Worm (Caenorhabditis elegans) whole organism, L1 larva: Measurements from ENCODE around the gene vpat-1.
A peak's percentile ranks its signal among the peaks of the same experiment; 100 is the strongest.

Source experiments
- C04F5.9 ChIP-seq: sonication (generic microtip); optimal IDR thresholded peaks from 2 replicates; lab custom pipeline; 2016; ENCODE audit warnings: missing genetic modification characterization, missing compliant biosample characterization
- C34B4.2 ChIP-seq: sonication (generic microtip); optimal IDR thresholded peaks from 2 replicates; lab custom pipeline; 2017; ENCODE audit warnings: mild to moderate bottlenecking, missing genetic modification characterization, missing compliant biosample characterization
- F16B12.6 ChIP-seq: fragments of 150-350 bp; optimal IDR thresholded peaks from 2 replicates; lab custom pipeline; 2014; ENCODE audit warnings: missing biosample characterization, missing genetic modification characterization
- Y116A8C.19 ChIP-seq: sonication (generic microtip); optimal IDR thresholded peaks from 2 replicates; lab custom pipeline; 2016; ENCODE audit warnings: missing compliant biosample characterization, missing genetic modification characterization, borderline replicate concordance
- ceh-82 ChIP-seq, 3 experiments: fragments of 150-350 bp in 1 of 3; sonication (generic microtip) in 2 of 3; optimal IDR thresholded peaks; 2 replicates each; lab custom pipeline; 2014 to 2017; ENCODE audit warnings: missing biosample characterization in 3 of 3, missing genetic modification characterization in 3 of 3
- ces-1 ChIP-seq: fragments of 150-350 bp; optimal IDR thresholded peaks from 2 replicates; lab custom pipeline; 2014; ENCODE audit warnings: missing biosample characterization, missing genetic modification reagents, missing genetic modification characterization
- dsc-1 ChIP-seq: sonication (generic microtip); optimal IDR thresholded peaks from 2 replicates; lab custom pipeline; 2016; ENCODE audit warnings: mild to moderate bottlenecking, missing genetic modification characterization, missing compliant biosample characterization
- efl-1 ChIP-seq, 4 experiments: fragments of 150-350 bp; optimal IDR thresholded peaks in 3 of 4; peaks in 1 of 4; 1 replicate in 1 of 4; 2 replicates in 3 of 4; lab custom pipeline; 2014; ENCODE audit warnings: missing biosample characterization in 2 of 4, missing genetic modification characterization in 2 of 4, missing genetic modification reagents in 2 of 4
- efl-3 ChIP-seq: fragments of 200-800 bp; sonication (Bioruptor generic); optimal IDR thresholded peaks from 2 replicates; lab custom pipeline; 2018; ENCODE audit warnings: mild to moderate bottlenecking, missing genetic modification characterization, missing compliant biosample characterization
- egl-13 ChIP-seq: sonication (generic microtip); optimal IDR thresholded peaks from 2 replicates; lab custom pipeline; 2016; ENCODE audit warnings: missing genotype, missing genetic modification reagents, missing genetic modification characterization, missing compliant biosample characterization
- elt-2 ChIP-seq: sonication (generic microtip); optimal IDR thresholded peaks from 2 replicates; lab custom pipeline; 2016; ENCODE audit warnings: missing genetic modification characterization, mild to moderate bottlenecking, inconsistent platforms, missing compliant biosample characterization, missing genetic modification reagents
- elt-3 ChIP-seq, 6 experiments: fragments of 150-350 bp in 1 of 6; sonication (generic microtip); optimal IDR thresholded peaks; 2 replicates each; lab custom pipeline; 2017 to 2018; ENCODE audit warnings: missing biosample characterization in 6 of 6, missing genetic modification characterization in 6 of 6, inconsistent platforms in 1 of 6
- ets-5 ChIP-seq: fragments of 200-800 bp; sonication (Bioruptor generic); IDR thresholded peaks from 2 replicates; pipeline ENCODE4 v1.3.6; 2022; ENCODE audit warnings: missing genetic modification characterization, missing compliant biosample characterization
- fkh-10 ChIP-seq: sonication (generic microtip); optimal IDR thresholded peaks from 2 replicates; lab custom pipeline; 2017; ENCODE audit warnings: missing biosample characterization, missing genetic modification reagents, missing genetic modification characterization
- fkh-4 ChIP-seq: sonication (generic microtip); optimal IDR thresholded peaks from 2 replicates; lab custom pipeline; 2016; ENCODE audit warnings: missing compliant biosample characterization, missing genetic modification characterization, borderline replicate concordance
- fos-1 ChIP-seq: fragments of 150-350 bp; optimal IDR thresholded peaks from 2 replicates; lab custom pipeline; 2014; ENCODE audit warnings: missing biosample characterization, missing genetic modification characterization
- grh-1 ChIP-seq: fragments of 200-800 bp; sonication (Bioruptor generic); IDR thresholded peaks from 2 replicates; pipeline ENCODE4 v1.3.6; 2022; ENCODE audit warnings: missing genetic modification reagents, missing genetic modification characterization, missing compliant biosample characterization
- hlh-17 ChIP-seq: fragments of 200-800 bp; sonication (Bioruptor generic); optimal IDR thresholded peaks from 2 replicates; lab custom pipeline; 2018; ENCODE audit warnings: missing genetic modification characterization, mild to moderate bottlenecking, missing compliant biosample characterization, moderate library complexity, borderline replicate concordance
- hlh-4 ChIP-seq: sonication (generic microtip); optimal IDR thresholded peaks from 2 replicates; lab custom pipeline; 2016; ENCODE audit warnings: mild to moderate bottlenecking, missing genetic modification characterization, missing compliant biosample characterization
- hpl-2 ChIP-seq: fragments of 150-350 bp; optimal IDR thresholded peaks from 2 replicates; lab custom pipeline; 2014; ENCODE audit warnings: missing biosample characterization, missing genetic modification reagents, missing genetic modification characterization
- lin-14 ChIP-seq: fragments of 200-800 bp; sonication (Bioruptor generic); optimal IDR thresholded peaks from 2 replicates; lab custom pipeline; 2018; ENCODE audit warnings: mild to moderate bottlenecking, missing genetic modification characterization, moderate library complexity, missing compliant biosample characterization
- lin-15B ChIP-seq: fragments of 150-350 bp; sonication (generic microtip); optimal IDR thresholded peaks from 3 replicates; lab custom pipeline; 2014; ENCODE audit warnings: missing biosample characterization, missing genetic modification characterization
- lin-39 ChIP-seq: fragments of 150-350 bp; optimal IDR thresholded peaks from 2 replicates; lab custom pipeline; 2014; ENCODE audit warnings: missing biosample characterization, missing genetic modification reagents, missing genetic modification characterization
- lsy-2 ChIP-seq, 2 experiments: fragments of 150-350 bp; optimal IDR thresholded peaks; 2 replicates each; lab custom pipeline; 2014; ENCODE audit warnings: missing biosample characterization in 2 of 2, missing genetic modification characterization in 2 of 2
- mdl-1 ChIP-seq, 2 experiments: fragments of 150-350 bp; optimal IDR thresholded peaks; 2 replicates each; lab custom pipeline; 2014 to 2017; ENCODE audit warnings: missing biosample characterization in 2 of 2, missing genetic modification characterization in 2 of 2, inconsistent platforms in 1 of 2
- mef-2 ChIP-seq: fragments of 150-350 bp; optimal IDR thresholded peaks from 2 replicates; lab custom pipeline; 2014; ENCODE audit warnings: missing biosample characterization, missing genetic modification characterization
- nhr-12 ChIP-seq: sonication (generic microtip); optimal IDR thresholded peaks from 2 replicates; lab custom pipeline; 2017; ENCODE audit warnings: missing biosample characterization, missing genetic modification characterization
- nhr-19 ChIP-seq: fragments of 200-800 bp; sonication (Bioruptor generic); conservative IDR thresholded peaks from 2 replicates; pipeline ENCODE4 v1.3.6; 2022; ENCODE audit warnings: missing genetic modification characterization, missing compliant biosample characterization
- nhr-237 ChIP-seq: fragments of 150-350 bp; optimal IDR thresholded peaks from 2 replicates; lab custom pipeline; 2014; ENCODE audit warnings: missing biosample characterization, missing genetic modification characterization
- nhr-47 ChIP-seq: sonication (generic microtip); optimal IDR thresholded peaks from 2 replicates; lab custom pipeline; 2016; ENCODE audit warnings: mild to moderate bottlenecking, missing genetic modification characterization, moderate library complexity, missing compliant biosample characterization
- nhr-71 ChIP-seq: sonication (generic microtip); optimal IDR thresholded peaks from 2 replicates; lab custom pipeline; 2016; ENCODE audit warnings: mild to moderate bottlenecking, missing genetic modification characterization, moderate library complexity, missing compliant biosample characterization
- pag-3 ChIP-seq: sonication (generic microtip); optimal IDR thresholded peaks from 2 replicates; lab custom pipeline; 2017; ENCODE audit warnings: missing genetic modification characterization, mild to moderate bottlenecking, missing compliant biosample characterization, antibody characterized with exemption, borderline replicate concordance; ENCODE audit not compliant: insufficient read depth
- pax-3 ChIP-seq: fragments of 200-800 bp; sonication (Bioruptor generic); optimal IDR thresholded peaks from 2 replicates; lab custom pipeline; 2018; ENCODE audit warnings: mild to moderate bottlenecking, missing genetic modification characterization, moderate library complexity, missing compliant biosample characterization
- rnt-1 ChIP-seq: sonication (generic microtip); optimal IDR thresholded peaks from 2 replicates; lab custom pipeline; 2016; ENCODE audit warnings: mild to moderate bottlenecking, missing genetic modification characterization, moderate library complexity, missing compliant biosample characterization
- snu-23 ChIP-seq: sonication (generic microtip); optimal IDR thresholded peaks from 2 replicates; lab custom pipeline; 2016; ENCODE audit warnings: missing genetic modification characterization, missing compliant biosample characterization
- sox-4 ChIP-seq: sonication (generic microtip); optimal IDR thresholded peaks from 2 replicates; lab custom pipeline; 2016; ENCODE audit warnings: missing genetic modification characterization, missing compliant biosample characterization
- sptf-1 ChIP-seq: fragments of 150-350 bp; optimal IDR thresholded peaks from 2 replicates; lab custom pipeline; 2014; ENCODE audit warnings: missing biosample characterization, missing genetic modification characterization
- tbx-2 ChIP-seq: sonication (generic microtip); optimal IDR thresholded peaks from 2 replicates; lab custom pipeline; 2016; ENCODE audit warnings: missing genetic modification characterization, missing compliant biosample characterization
- unc-30 ChIP-seq: sonication (generic microtip); optimal IDR thresholded peaks from 2 replicates; lab custom pipeline; 2017; ENCODE audit warnings: missing biosample characterization, missing genetic modification characterization
- unc-86 ChIP-seq: sonication (generic microtip); optimal IDR thresholded peaks from 2 replicates; lab custom pipeline; 2016; ENCODE audit warnings: missing genetic modification characterization, missing compliant biosample characterization
- unc-98 ChIP-seq: fragments of 200-800 bp; sonication (Bioruptor generic); IDR thresholded peaks from 2 replicates; pipeline ENCODE4 v1.3.6; 2022; ENCODE audit warnings: missing genetic modification characterization, missing compliant biosample characterization
- vab-15 ChIP-seq: sonication (generic microtip); optimal IDR thresholded peaks from 2 replicates; lab custom pipeline; 2017; ENCODE audit warnings: missing genotype, mild to moderate bottlenecking, missing genetic modification characterization, missing compliant biosample characterization
- ztf-11 ChIP-seq, 2 experiments: sonication (generic microtip); optimal IDR thresholded peaks; 2 replicates each; lab custom pipeline; 2016 to 2017; ENCODE audit warnings: missing genetic modification characterization in 2 of 2, missing biosample characterization in 1 of 2, missing compliant biosample characterization in 1 of 2

The vpat-1 gene

DNA sequence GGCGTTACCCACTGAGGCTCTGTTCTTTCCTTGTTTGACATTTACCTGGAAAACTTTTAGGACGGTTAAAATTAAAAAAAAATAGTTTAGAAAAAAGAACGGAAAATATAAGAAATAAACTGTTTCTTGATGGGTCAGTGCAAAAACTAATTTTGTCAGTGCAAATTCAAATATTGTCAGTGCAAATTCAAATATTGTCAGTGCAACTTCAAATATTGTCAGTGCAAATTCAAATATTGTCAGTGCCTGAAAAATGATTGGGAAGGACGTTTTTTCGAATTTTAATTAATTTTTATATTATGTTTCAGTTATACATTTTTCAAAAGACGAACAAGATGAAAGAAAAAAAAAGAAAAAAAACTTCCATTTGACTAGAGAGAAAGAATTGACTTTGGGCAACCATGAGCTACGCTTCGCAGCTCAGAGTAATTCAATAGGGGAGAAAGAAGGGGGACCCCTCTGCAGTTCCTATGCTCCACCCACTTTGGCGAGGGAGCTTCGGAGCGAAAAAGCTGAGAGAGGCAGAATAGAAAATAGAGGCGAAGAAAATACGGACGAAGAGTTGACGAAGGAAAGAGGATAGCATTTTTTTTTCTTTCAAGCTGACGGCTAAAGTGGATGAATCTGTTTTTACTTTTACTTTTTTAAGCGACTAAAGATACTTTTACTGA is 16.5 kb upstream of the vpat-1 start, which contains the start of gene unc-1 (continued):
- TF ChIP-seq C34B4.2 (tag; lab: Kevin White, UChicago) = no peak
- peak; percentile 15 for TF ChIP-seq snu-23 (GFP tag; lab: Kevin White, UChicago)
- TF ChIP-seq fkh-10 = peak; percentile 36
- TF ChIP-seq dsc-1 (tag; lab: Kevin White, UChicago) = peak; percentile 21
- no peak for TF ChIP-seq efl-1 (optimal IDR thresholded peaks at IDR 0.05; lab: Kevin White, UChicago)
- no peak for TF ChIP-seq efl-1 (GFP tag; optimal IDR thresholded peaks at IDR 0.05 in 1 of 2; lab: Kevin White, UChicago)
- TF ChIP-seq lin-14 (GFP tag; lab: Kevin White, UChicago) = peak; percentile 87
- TF ChIP-seq nhr-47 (tag; lab: Kevin White, UChicago) = peak; percentile 31
- TF ChIP-seq unc-30 (tag; lab: Kevin White, UChicago) = no peak

DNA sequence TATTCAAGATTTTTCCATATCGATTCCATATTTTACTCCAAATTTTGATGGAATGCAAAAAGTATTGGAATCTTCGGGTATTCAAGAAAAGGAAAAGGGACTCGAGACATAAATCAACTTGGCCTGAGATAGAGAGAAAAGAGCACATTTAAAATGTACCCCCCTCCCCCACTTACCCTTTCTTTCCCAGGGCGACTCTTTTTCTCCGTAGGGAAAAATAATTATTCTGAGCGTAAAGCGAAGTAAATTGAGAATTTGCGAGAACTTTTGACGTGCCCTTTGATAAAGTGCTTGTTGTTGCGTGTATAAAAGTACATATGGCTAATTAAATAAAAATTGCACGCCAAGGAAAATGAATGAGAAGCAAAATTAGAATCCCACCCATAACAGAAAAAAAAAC is 14.7 kb upstream of the vpat-1 start:
- TF ChIP-seq nhr-71 (tag; lab: Kevin White, UChicago) (peak; percentile 7), tbx-2 (tag; lab: Kevin White, UChicago) (peak; percentile 0), elt-3 (tag; optimal IDR thresholded peaks at IDR 0.05; lab: Kevin White, UChicago) (no peak), nhr-12 (tag; lab: Kevin White, UChicago) (no peak), hpl-2 (no peak), ceh-82 (tag; optimal IDR thresholded peaks at IDR 0.05; lab: Kevin White, UChicago) (peak in 1 of 3 experiments; percentile 23), lin-14 (GFP tag; lab: Kevin White, UChicago) (peak; percentile 56), unc-86 (peak; percentile 27)

DNA sequence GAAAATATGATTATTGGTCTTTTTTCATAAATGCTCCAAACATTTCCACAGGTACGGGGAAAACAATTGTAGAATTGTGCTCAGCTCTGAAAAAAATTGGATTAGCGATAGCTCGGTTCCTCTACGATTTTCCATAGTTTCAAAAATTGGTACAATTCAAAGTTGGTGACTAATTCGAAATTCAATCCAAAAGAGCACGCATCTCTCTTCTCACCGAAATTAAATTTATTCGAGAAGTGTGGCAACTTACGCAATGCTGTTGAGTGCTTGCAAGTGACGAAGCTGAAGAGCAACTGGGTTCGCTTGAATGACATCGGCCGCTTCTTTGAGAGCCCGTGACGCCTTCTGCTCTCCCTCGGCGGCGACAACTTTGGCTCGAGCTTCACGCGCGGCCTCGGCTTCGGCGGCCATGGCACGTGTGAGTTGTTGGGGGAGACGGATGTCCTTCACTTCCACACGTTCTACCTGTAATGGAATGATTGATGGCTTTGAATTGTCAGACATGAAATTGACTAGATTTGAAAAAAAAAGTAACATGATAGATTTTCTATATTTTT is 11.9 kb upstream of the vpat-1 start:
- peak; percentile 51 for TF ChIP-seq lin-14 (GFP tag; lab: Kevin White, UChicago)
- no peak for TF ChIP-seq fos-1 (tag; lab: Kevin White, UChicago)
- TF ChIP-seq lin-15B (tag; lab: Kevin White, UChicago) = no peak
- TF ChIP-seq fkh-10 = peak; percentile 90
- no peak for TF ChIP-seq hlh-4 (tag; lab: Kevin White, UChicago)
- TF ChIP-seq egl-13 (tag; lab: Kevin White, UChicago) = peak; percentile 2
- TF ChIP-seq, all 84 proteins: peak for 3

DNA sequence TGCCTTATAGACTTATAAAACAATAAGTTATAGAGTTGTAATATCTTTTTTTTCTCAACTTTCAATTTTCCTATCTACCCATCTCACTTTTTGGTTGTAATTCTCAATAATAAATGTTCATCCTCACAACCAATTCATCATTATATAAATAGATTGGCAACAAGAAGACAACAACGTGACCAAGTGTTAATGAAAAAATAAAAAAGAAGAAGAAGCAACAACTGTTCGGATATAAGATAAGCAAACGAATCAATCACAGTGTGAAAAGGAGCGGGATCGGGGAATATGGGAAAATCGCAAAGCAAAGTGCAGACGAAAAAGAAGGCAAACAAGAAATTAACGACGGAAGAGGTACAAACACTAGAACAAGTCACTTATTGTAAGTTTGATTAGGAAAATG is 7.9 kb upstream of the vpat-1 start, which contains the start of gene ncs-3:
ncs-3 (plus strand) TSS at position 153 of the 400 bp plus-strand sequence.
- TF ChIP-seq hlh-17 (GFP tag; lab: Kevin White, UChicago) = no peak
- no peak for TF ChIP-seq efl-3 (GFP tag; lab: Kevin White, UChicago)
- peak; percentile 70 for TF ChIP-seq nhr-71 (tag; lab: Kevin White, UChicago)
- no peak for TF ChIP-seq vab-15 (tag; lab: Kevin White, UChicago)
- TF ChIP-seq ces-1 (GFP tag; lab: Kevin White, UChicago) = no peak
- peak in 1 of 2 experiments; percentile 17 for TF ChIP-seq lsy-2 (tag; optimal IDR thresholded peaks at IDR 0.05; lab: Kevin White, UChicago)
- no peak for TF ChIP-seq fkh-10
- TF ChIP-seq ztf-11 (tag; optimal IDR thresholded peaks at IDR 0.05; lab: Kevin White, UChicago) = no peak
- TF ChIP-seq sptf-1 = no peak
- TF ChIP-seq lin-39 (tag; lab: Kevin White, UChicago) = peak; percentile 94
- TF ChIP-seq pax-3 = no peak
- TF ChIP-seq F16B12.6 (tag; lab: Kevin White, UChicago) = no peak
- TF ChIP-seq elt-3 (tag; optimal IDR thresholded peaks at IDR 0.05; lab: Kevin White, UChicago) = no peak
- TF ChIP-seq snu-23 (GFP tag; lab: Kevin White, UChicago) = peak; percentile 24
- no peak for TF ChIP-seq fkh-4 (tag; lab: Kevin White, UChicago)
- no peak for TF ChIP-seq C04F5.9 (tag; lab: Kevin White, UChicago)
- no peak for TF ChIP-seq sox-4 (tag; lab: Kevin White, UChicago)
- TF ChIP-seq rnt-1 (tag; lab: Kevin White, UChicago) = peak; percentile 53
- TF ChIP-seq Y116A8C.19 (tag; lab: Kevin White, UChicago) = no peak
- TF ChIP-seq pag-3 = no peak
- TF ChIP-seq mdl-1 (tag; optimal IDR thresholded peaks at IDR 0.05; lab: Kevin White, UChicago) = no peak
- no peak for TF ChIP-seq elt-2 (tag; lab: Kevin White, UChicago)
- TF ChIP-seq hpl-2 = no peak
- peak; percentile 33; the same call in 1 of the 2 replicates for TF ChIP-seq nhr-19 (GFP tag; lab: Robert Waterston, UW)
- no peak for TF ChIP-seq grh-1 (GFP tag; lab: Robert Waterston, UW)
- peak; percentile 73 for TF ChIP-seq lin-14 (GFP tag; lab: Kevin White, UChicago)
- no peak for TF ChIP-seq unc-98 (GFP tag; lab: Robert Waterston, UW)
- no peak for TF ChIP-seq nhr-237 (tag; lab: Kevin White, UChicago)
- TF ChIP-seq mef-2 (tag; lab: Kevin White, UChicago) = peak; percentile 40
- no peak for TF ChIP-seq ets-5 (GFP tag; lab: Robert Waterston, UW)
